Worm (Caenorhabditis elegans): ENCODE measurements around the gene pigq-1.

The pigq-1 gene

DNA sequence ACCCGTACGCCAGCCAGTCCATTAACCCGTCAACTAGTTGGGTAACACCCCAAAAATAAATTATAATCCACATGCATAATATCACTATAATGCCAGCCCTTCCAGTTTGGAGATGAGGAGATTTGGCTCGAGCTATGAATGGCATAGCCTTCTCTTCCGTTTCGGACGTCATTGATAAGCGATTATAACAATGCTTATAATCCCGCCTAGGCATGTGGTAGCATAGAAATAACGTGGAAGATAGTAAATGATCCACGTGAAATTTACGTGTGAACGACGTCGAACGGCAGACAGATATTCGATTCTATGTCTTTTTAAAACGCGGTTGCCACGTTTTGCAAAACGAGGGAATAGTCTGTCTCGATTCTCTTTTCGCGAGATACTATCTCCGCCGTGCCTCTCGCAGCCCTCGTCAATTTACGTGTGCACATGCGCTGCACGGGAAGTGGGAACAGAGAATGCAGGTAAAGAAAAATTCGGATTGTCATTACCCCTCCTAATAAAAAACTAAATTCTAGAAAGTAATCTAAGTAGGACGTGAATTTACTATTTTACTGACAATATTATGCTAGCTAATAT lies 1.8 kb upstream of the pigq-1 start:
- TF ChIP-seq ama-1 (optimal IDR thresholded peaks at IDR 0.05), result peak; percentile 58
- TF ChIP-seq pqm-1 (tag; optimal IDR thresholded peaks at IDR 0.05), result peak; percentile 45
- TF ChIP-seq mml-1 (tag; optimal IDR thresholded peaks at IDR 0.05), result peak; percentile 79
- peak; percentile 27 for TF ChIP-seq nfya-1 (tag; optimal IDR thresholded peaks at IDR 0.05; ENCODE audit: insufficient read depth)
- peak; percentile 25 for TF ChIP-seq elt-2 (tag; optimal IDR thresholded peaks at IDR 0.05)
- TF ChIP-seq tbx-2 (tag; optimal IDR thresholded peaks at IDR 0.05), result no peak
- TF ChIP-seq pha-4 (tag; optimal IDR thresholded peaks at IDR 0.05), result peak; percentile 11
- TF ChIP-seq nhr-25 (tag; optimal IDR thresholded peaks at IDR 0.05), result no peak
- TF ChIP-seq nhr-43 (tag; optimal IDR thresholded peaks at IDR 0.05; ENCODE audit: poor library complexity, severe bottlenecking), result peak; percentile 20

ce11 chrIV:11146492-11146891 lies 555 bp downstream of the pigq-1 start:
- TF ChIP-seq ceh-16 (tag; optimal IDR thresholded peaks at IDR 0.05), result no peak

DNA sequence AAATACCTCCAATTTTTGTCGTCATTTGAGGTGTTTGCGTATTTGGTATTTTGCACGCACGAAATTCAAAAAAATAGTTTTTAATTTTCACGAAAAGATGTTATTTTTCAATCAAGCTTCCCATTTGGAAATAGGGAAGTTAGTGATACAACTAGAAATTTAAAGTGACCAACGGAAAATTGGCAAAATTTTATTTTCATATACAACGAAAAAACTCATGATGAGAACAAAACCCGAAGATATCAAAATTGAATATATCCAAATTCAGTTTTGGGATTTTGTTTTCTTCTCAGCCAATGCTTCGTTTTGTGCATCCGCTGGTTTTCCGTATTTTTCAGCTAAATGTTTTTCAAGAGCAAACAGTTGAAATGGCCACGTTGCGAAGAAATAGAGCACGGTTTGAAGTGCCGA lies 1.1 kb downstream of the pigq-1 start:
- no peak for TF ChIP-seq aly-2 (tag; optimal IDR thresholded peaks at IDR 0.05)
- no peak for TF ChIP-seq hmg-11 (tag; optimal IDR thresholded peaks at IDR 0.05)
- no peak for TF ChIP-seq nhr-23 (tag; optimal IDR thresholded peaks at IDR 0.05)
- no peak for TF ChIP-seq elt-1 (tag; optimal IDR thresholded peaks at IDR 0.05)
- no peak for TF ChIP-seq nfya-1 (tag; optimal IDR thresholded peaks at IDR 0.05; ENCODE audit: insufficient read depth)
- TF ChIP-seq eor-1 (tag; optimal IDR thresholded peaks at IDR 0.05), result no peak
- no peak for TF ChIP-seq zag-1 (tag; optimal IDR thresholded peaks at IDR 0.05)
- no peak for TF ChIP-seq ceh-82 (tag; optimal IDR thresholded peaks at IDR 0.05)
- no peak for TF ChIP-seq nhr-76 (tag; optimal IDR thresholded peaks at IDR 0.05)

ce11 chrIV:11143228-11143444 lies 3.9 kb downstream of the pigq-1 start, which contains the start of gene F01G4.4:
Gene F01G4.4, plus strand, starts transcription at chrIV:11143345.
- TF ChIP-seq elt-2 (tag; optimal IDR thresholded peaks at IDR 0.05) (no peak), nhr-237 (tag; optimal IDR thresholded peaks at IDR 0.05) (no peak), mml-1 (tag; optimal IDR thresholded peaks at IDR 0.05) (no peak), nhr-43 (tag; optimal IDR thresholded peaks at IDR 0.05; ENCODE audit: poor library complexity, severe bottlenecking) (no peak), unc-62 (GFP tag; optimal IDR thresholded peaks at IDR 0.05) (no peak), sea-2 (GFP tag; optimal IDR thresholded peaks at IDR 0.05) (no peak), jun-1 (tag; optimal IDR thresholded peaks at IDR 0.05) (no peak), nhr-28 (tag; optimal IDR thresholded peaks at IDR 0.05) (no peak), lsy-12 (tag; optimal IDR thresholded peaks at IDR 0.05) (no peak), ceh-9 (tag; optimal IDR thresholded peaks at IDR 0.05) (no peak), ztf-11 (tag; optimal IDR thresholded peaks at IDR 0.05) (no peak), hmg-11 (tag; optimal IDR thresholded peaks at IDR 0.05) (no peak), tbx-2 (tag; optimal IDR thresholded peaks at IDR 0.05) (no peak)

DNA sequence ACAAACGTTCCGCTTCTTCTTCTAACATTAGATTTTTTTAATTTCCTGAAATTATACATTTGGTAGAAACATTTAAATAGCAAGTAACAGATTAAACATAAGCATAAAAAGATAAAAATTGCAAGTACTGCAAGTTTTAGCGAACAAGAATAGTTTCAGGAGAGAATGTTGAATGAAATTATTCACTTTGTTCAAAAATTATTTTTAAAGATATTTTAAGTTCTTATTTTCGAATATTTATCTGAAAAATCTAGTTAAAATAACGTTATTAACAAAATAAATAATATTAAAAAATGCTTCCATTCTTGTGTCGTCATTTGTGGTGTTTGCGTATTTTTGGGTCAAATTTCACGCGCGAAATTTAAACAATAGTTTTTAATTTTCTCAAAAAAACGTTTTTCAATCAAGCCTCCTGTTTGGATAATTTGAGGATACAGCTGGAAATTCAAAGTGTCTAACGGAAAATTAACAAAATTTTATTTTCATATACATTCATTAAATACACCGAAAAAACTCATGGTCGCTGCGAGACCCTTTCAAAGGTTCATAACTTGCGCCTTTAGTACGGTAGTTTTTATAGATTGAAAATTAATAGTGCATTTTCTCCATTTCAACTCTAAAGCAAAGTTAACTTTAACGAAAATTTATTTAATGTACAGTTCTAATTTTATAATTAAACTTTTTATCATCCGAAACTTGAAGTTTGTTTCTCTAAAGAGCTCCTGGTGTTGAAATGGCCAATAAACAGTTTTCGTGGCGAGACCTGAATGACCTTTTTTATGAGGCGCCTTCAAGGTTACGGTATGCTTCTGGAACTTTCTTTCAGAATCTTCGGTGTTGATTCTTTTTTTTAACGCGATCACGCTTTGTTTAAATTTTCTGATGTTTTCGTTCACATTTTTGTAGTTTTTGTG lies 4.5 kb downstream of the pigq-1 start, which contains the start of gene skih-2:
skih-2 (minus strand) TSS at position 51 of the 914 bp plus-strand sequence.
- TF ChIP-seq nhr-25 (tag; optimal IDR thresholded peaks at IDR 0.05) (peak; percentile 14), nhr-23 (tag; optimal IDR thresholded peaks at IDR 0.05) (peak; percentile 33), lin-15B (tag; optimal IDR thresholded peaks at IDR 0.05) (peak; percentile 28), lin-39 (tag; optimal IDR thresholded peaks at IDR 0.05) (no peak), pha-4 (tag; optimal IDR thresholded peaks at IDR 0.05) (peak; percentile 73), nfya-1 (tag; optimal IDR thresholded peaks at IDR 0.05; ENCODE audit: insufficient read depth) (peak; percentile 62)

- no peak for TF ChIP-seq pha-4 (tag; optimal IDR thresholded peaks at IDR 0.05)
- no peak for TF ChIP-seq ztf-11 (tag; optimal IDR thresholded peaks at IDR 0.05)
- no peak for TF ChIP-seq skn-1 (tag; optimal IDR thresholded peaks at IDR 0.05)
- no peak for TF ChIP-seq lin-15B (tag; optimal IDR thresholded peaks at IDR 0.05)
- TF ChIP-seq pqm-1 (tag; optimal IDR thresholded peaks at IDR 0.05), result no peak
- TF ChIP-seq nhr-237 (tag; optimal IDR thresholded peaks at IDR 0.05), result no peak
- TF ChIP-seq daf-12 (tag; optimal IDR thresholded peaks at IDR 0.05), result no peak
- TF ChIP-seq mml-1 (tag; optimal IDR thresholded peaks at IDR 0.05), result no peak
- TF ChIP-seq lsy-12 (tag; optimal IDR thresholded peaks at IDR 0.05), result no peak
- TF ChIP-seq nhr-11 (tag; optimal IDR thresholded peaks at IDR 0.05), result no peak
- TF ChIP-seq ceh-28 (tag; optimal IDR thresholded peaks at IDR 0.05), result no peak
- TF ChIP-seq ceh-16 (tag; optimal IDR thresholded peaks at IDR 0.05), result no peak
- TF ChIP-seq ztf-4 (tag; optimal IDR thresholded peaks at IDR 0.05), result no peak
- TF ChIP-seq elt-2 (tag; optimal IDR thresholded peaks at IDR 0.05), result no peak
- no peak for TF ChIP-seq fos-1 (tag; optimal IDR thresholded peaks at IDR 0.05)
- no peak for TF ChIP-seq mdl-1 (tag; optimal IDR thresholded peaks at IDR 0.05)
- TF ChIP-seq fkh-10 (GFP tag; optimal IDR thresholded peaks at IDR 0.05), result no peak
- no peak for TF ChIP-seq hmg-11 (tag; optimal IDR thresholded peaks at IDR 0.05)
Measured at ce11 chrIV:11131268-11131667, 15.8 kb downstream of the pigq-1 start, which contains the start of gene ard-1. Gene ard-1, plus strand, starts transcription at chrIV:11131279.
